Worm (Caenorhabditis elegans) whole organism, L1 larva: ENCODE measurements around the gene C44B11.1.

ENCODE experiments used
- C04F5.9 ChIP-seq: sonication (generic microtip); optimal IDR thresholded peaks from 2 replicates; lab custom pipeline; 2016; ENCODE audit warnings: missing genetic modification characterization, missing compliant biosample characterization
- C34B4.2 ChIP-seq: sonication (generic microtip); optimal IDR thresholded peaks from 2 replicates; lab custom pipeline; 2017; ENCODE audit warnings: mild to moderate bottlenecking, missing genetic modification characterization, missing compliant biosample characterization
- F16B12.6 ChIP-seq: fragments of 150-350 bp; optimal IDR thresholded peaks from 2 replicates; lab custom pipeline; 2014; ENCODE audit warnings: missing biosample characterization, missing genetic modification characterization
- Y116A8C.19 ChIP-seq: sonication (generic microtip); optimal IDR thresholded peaks from 2 replicates; lab custom pipeline; 2016; ENCODE audit warnings: missing compliant biosample characterization, missing genetic modification characterization, borderline replicate concordance
- aha-1 ChIP-seq: fragments of 150-350 bp; optimal IDR thresholded peaks from 2 replicates; lab custom pipeline; 2014; ENCODE audit warnings: missing biosample characterization, missing genetic modification characterization
- alr-1 ChIP-seq: fragments of 200-800 bp; sonication (Bioruptor generic); optimal IDR thresholded peaks from 2 replicates; lab custom pipeline; 2018; ENCODE audit warnings: borderline replicate concordance, mild to moderate bottlenecking, missing genetic modification characterization, missing compliant biosample characterization
- aly-2 ChIP-seq: fragments of 150-350 bp; optimal IDR thresholded peaks from 2 replicates; lab custom pipeline; 2014; ENCODE audit warnings: missing biosample characterization, missing genetic modification characterization
- ama-1 ChIP-seq: fragments of 150-350 bp; optimal IDR thresholded peaks from 2 replicates; lab custom pipeline; 2014
- blmp-1 ChIP-seq: fragments of 150-350 bp; optimal IDR thresholded peaks from 2 replicates; lab custom pipeline; 2014; ENCODE audit warnings: missing biosample characterization, missing genetic modification characterization
- ceh-63 ChIP-seq: fragments of 200-800 bp; sonication (Bioruptor generic); optimal IDR thresholded peaks from 2 replicates; lab custom pipeline; 2018; ENCODE audit warnings: mild to moderate bottlenecking, missing genetic modification characterization, missing compliant biosample characterization
- ceh-8 ChIP-seq: fragments of 200-800 bp; sonication (Bioruptor generic); optimal IDR thresholded peaks from 2 replicates; lab custom pipeline; 2018; ENCODE audit warnings: mild to moderate bottlenecking, missing genetic modification characterization, moderate library complexity, missing compliant biosample characterization
- ceh-82 ChIP-seq, 3 experiments: fragments of 150-350 bp in 1 of 3; sonication (generic microtip) in 2 of 3; optimal IDR thresholded peaks; 2 replicates each; lab custom pipeline; 2014 to 2017; ENCODE audit warnings: missing biosample characterization in 3 of 3, missing genetic modification characterization in 3 of 3
- ceh-88 ChIP-seq: fragments of 200-800 bp; sonication (Bioruptor generic); IDR thresholded peaks from 2 replicates; pipeline ENCODE4 v1.3.6; 2022; ENCODE audit warnings: missing genetic modification characterization, missing compliant biosample characterization
- ces-1 ChIP-seq: fragments of 150-350 bp; optimal IDR thresholded peaks from 2 replicates; lab custom pipeline; 2014; ENCODE audit warnings: missing biosample characterization, missing genetic modification reagents, missing genetic modification characterization
- dsc-1 ChIP-seq: sonication (generic microtip); optimal IDR thresholded peaks from 2 replicates; lab custom pipeline; 2016; ENCODE audit warnings: mild to moderate bottlenecking, missing genetic modification characterization, missing compliant biosample characterization
- efl-1 ChIP-seq, 4 experiments: fragments of 150-350 bp; optimal IDR thresholded peaks in 3 of 4; peaks in 1 of 4; 1 replicate in 1 of 4; 2 replicates in 3 of 4; lab custom pipeline; 2014; ENCODE audit warnings: missing biosample characterization in 2 of 4, missing genetic modification characterization in 2 of 4, missing genetic modification reagents in 2 of 4
- egl-13 ChIP-seq: sonication (generic microtip); optimal IDR thresholded peaks from 2 replicates; lab custom pipeline; 2016; ENCODE audit warnings: missing genotype, missing genetic modification reagents, missing genetic modification characterization, missing compliant biosample characterization
- elt-2 ChIP-seq: sonication (generic microtip); optimal IDR thresholded peaks from 2 replicates; lab custom pipeline; 2016; ENCODE audit warnings: missing genetic modification characterization, mild to moderate bottlenecking, inconsistent platforms, missing compliant biosample characterization, missing genetic modification reagents
- elt-3 ChIP-seq, 6 experiments: fragments of 150-350 bp in 1 of 6; sonication (generic microtip); optimal IDR thresholded peaks; 2 replicates each; lab custom pipeline; 2017 to 2018; ENCODE audit warnings: missing biosample characterization in 6 of 6, missing genetic modification characterization in 6 of 6, inconsistent platforms in 1 of 6
- ets-5 ChIP-seq: fragments of 200-800 bp; sonication (Bioruptor generic); IDR thresholded peaks from 2 replicates; pipeline ENCODE4 v1.3.6; 2022; ENCODE audit warnings: missing genetic modification characterization, missing compliant biosample characterization
- fkh-4 ChIP-seq: sonication (generic microtip); optimal IDR thresholded peaks from 2 replicates; lab custom pipeline; 2016; ENCODE audit warnings: missing compliant biosample characterization, missing genetic modification characterization, borderline replicate concordance
- fkh-8 ChIP-seq: sonication (generic microtip); optimal IDR thresholded peaks from 2 replicates; lab custom pipeline; 2016; ENCODE audit warnings: mild to moderate bottlenecking, missing genetic modification characterization, missing compliant biosample characterization
- grh-1 ChIP-seq: fragments of 200-800 bp; sonication (Bioruptor generic); IDR thresholded peaks from 2 replicates; pipeline ENCODE4 v1.3.6; 2022; ENCODE audit warnings: missing genetic modification reagents, missing genetic modification characterization, missing compliant biosample characterization
- hlh-17 ChIP-seq: fragments of 200-800 bp; sonication (Bioruptor generic); optimal IDR thresholded peaks from 2 replicates; lab custom pipeline; 2018; ENCODE audit warnings: missing genetic modification characterization, mild to moderate bottlenecking, missing compliant biosample characterization, moderate library complexity, borderline replicate concordance
- hlh-4 ChIP-seq: sonication (generic microtip); optimal IDR thresholded peaks from 2 replicates; lab custom pipeline; 2016; ENCODE audit warnings: mild to moderate bottlenecking, missing genetic modification characterization, missing compliant biosample characterization
- jun-1 ChIP-seq: fragments of 150-350 bp; optimal IDR thresholded peaks from 2 replicates; lab custom pipeline; 2014; ENCODE audit warnings: missing biosample characterization, missing genetic modification reagents, missing genetic modification characterization
- lin-35 ChIP-seq, 2 experiments: fragments of 150-350 bp; optimal IDR thresholded peaks; 2 replicates each; lab custom pipeline; 2014; ENCODE audit warnings: missing biosample characterization in 2 of 2, missing genetic modification characterization in 2 of 2, missing genetic modification reagents in 2 of 2
- lir-3 ChIP-seq: sonication (generic microtip); optimal IDR thresholded peaks from 2 replicates; lab custom pipeline; 2016; ENCODE audit warnings: mild to moderate bottlenecking, missing genetic modification characterization, moderate library complexity, missing compliant biosample characterization; ENCODE audit not compliant: poor library complexity
- lsy-2 ChIP-seq, 2 experiments: fragments of 150-350 bp; optimal IDR thresholded peaks; 2 replicates each; lab custom pipeline; 2014; ENCODE audit warnings: missing biosample characterization in 2 of 2, missing genetic modification characterization in 2 of 2
- mdl-1 ChIP-seq, 2 experiments: fragments of 150-350 bp; optimal IDR thresholded peaks; 2 replicates each; lab custom pipeline; 2014 to 2017; ENCODE audit warnings: missing biosample characterization in 2 of 2, missing genetic modification characterization in 2 of 2, inconsistent platforms in 1 of 2
- mef-2 ChIP-seq: fragments of 150-350 bp; optimal IDR thresholded peaks from 2 replicates; lab custom pipeline; 2014; ENCODE audit warnings: missing biosample characterization, missing genetic modification characterization
- mep-1 ChIP-seq: fragments of 150-350 bp; optimal IDR thresholded peaks from 2 replicates; lab custom pipeline; 2014; ENCODE audit warnings: missing biosample characterization, missing genetic modification characterization
- nhr-84 ChIP-seq: sonication (generic microtip); optimal IDR thresholded peaks from 2 replicates; lab custom pipeline; 2017; ENCODE audit warnings: missing biosample characterization, missing genetic modification characterization
- pax-3 ChIP-seq: fragments of 200-800 bp; sonication (Bioruptor generic); optimal IDR thresholded peaks from 2 replicates; lab custom pipeline; 2018; ENCODE audit warnings: mild to moderate bottlenecking, missing genetic modification characterization, moderate library complexity, missing compliant biosample characterization
- snpc-4 ChIP-seq: fragments of 150-350 bp; optimal IDR thresholded peaks from 2 replicates; lab custom pipeline; 2014; ENCODE audit warnings: missing biosample characterization, missing genetic modification characterization
- sptf-1 ChIP-seq: fragments of 150-350 bp; optimal IDR thresholded peaks from 2 replicates; lab custom pipeline; 2014; ENCODE audit warnings: missing biosample characterization, missing genetic modification characterization
- swsn-7 ChIP-seq: sonication (generic microtip); optimal IDR thresholded peaks from 2 replicates; lab custom pipeline; 2016; ENCODE audit warnings: missing genetic modification characterization, missing compliant biosample characterization
- tbx-2 ChIP-seq: sonication (generic microtip); optimal IDR thresholded peaks from 2 replicates; lab custom pipeline; 2016; ENCODE audit warnings: missing genetic modification characterization, missing compliant biosample characterization
- tlp-1 ChIP-seq: fragments of 150-350 bp; optimal IDR thresholded peaks from 2 replicates; lab custom pipeline; 2014; ENCODE audit warnings: missing biosample characterization, missing genetic modification characterization
- unc-130 ChIP-seq: fragments of 150-350 bp; optimal IDR thresholded peaks from 2 replicates; lab custom pipeline; 2017; ENCODE audit warnings: missing biosample characterization, missing genetic modification characterization, inconsistent platforms
- unc-30 ChIP-seq: sonication (generic microtip); optimal IDR thresholded peaks from 2 replicates; lab custom pipeline; 2017; ENCODE audit warnings: missing biosample characterization, missing genetic modification characterization
- vab-15 ChIP-seq: sonication (generic microtip); optimal IDR thresholded peaks from 2 replicates; lab custom pipeline; 2017; ENCODE audit warnings: missing genotype, mild to moderate bottlenecking, missing genetic modification characterization, missing compliant biosample characterization
- xbp-1 ChIP-seq: sonication (generic microtip); optimal IDR thresholded peaks from 2 replicates; lab custom pipeline; 2016; ENCODE audit warnings: missing genetic modification characterization, missing compliant biosample characterization
- zag-1 ChIP-seq: fragments of 150-350 bp; optimal IDR thresholded peaks from 2 replicates; lab custom pipeline; 2014; ENCODE audit warnings: missing biosample characterization, missing genetic modification characterization

C44B11.1 gene

DNA sequence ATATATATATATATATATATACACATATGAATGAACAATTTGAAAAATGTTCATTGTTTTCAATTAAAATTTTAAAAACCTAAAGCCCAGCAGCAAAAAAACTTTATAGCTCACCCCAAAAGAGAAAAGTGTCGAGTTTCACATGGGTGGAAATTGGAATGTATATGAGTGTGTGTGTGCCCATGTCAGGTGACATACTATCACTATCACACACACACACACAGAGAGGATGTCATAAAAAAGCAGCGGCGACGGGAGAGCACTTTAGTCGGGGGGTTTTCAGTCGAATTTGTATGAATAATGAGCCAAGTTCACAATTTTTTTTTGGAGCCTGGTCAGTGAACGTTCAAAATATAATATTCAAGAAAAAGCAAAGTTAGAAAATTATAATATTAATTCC, 35.1 kb upstream of the C44B11.1 start:
- TF ChIP-seq hlh-17 (no peak), mef-2 (tag; lab: Kevin White, UChicago) (no peak), unc-130 (tag; lab: Kevin White, UChicago) (no peak), pax-3 (no peak), vab-15 (tag; lab: Kevin White, UChicago) (no peak), jun-1 (no peak), lir-3 (tag; lab: Kevin White, UChicago) (no peak), Y116A8C.19 (no peak), nhr-84 (tag; lab: Kevin White, UChicago) (no peak), ama-1 (lab: Kevin White, UChicago) (no peak), fkh-8 (tag; lab: Kevin White, UChicago) (peak; percentile 59), hlh-4 (no peak), fkh-4 (no peak), efl-1 (optimal IDR thresholded peaks at IDR 0.05; lab: Kevin White, UChicago) (no peak), efl-1 (GFP tag; optimal IDR thresholded peaks at IDR 0.05 in 1 of 2; lab: Kevin White, UChicago) (peak in 1 of 2 experiments; percentile 3), tbx-2 (tag; lab: Kevin White, UChicago) (no peak), blmp-1 (tag; lab: Kevin White, UChicago) (no peak), elt-2 (tag; lab: Kevin White, UChicago) (peak; percentile 53), unc-30 (no peak), mep-1 (tag; lab: Kevin White, UChicago) (no peak), aha-1 (tag; lab: Kevin White, UChicago) (no peak), aly-2 (tag; lab: Kevin White, UChicago) (no peak), lsy-2 (tag; optimal IDR thresholded peaks at IDR 0.05; lab: Kevin White, UChicago) (no peak), xbp-1 (tag; lab: Kevin White, UChicago) (no peak), lin-35 (GFP tag; optimal IDR thresholded peaks at IDR 0.05; lab: Kevin White, UChicago) (peak in 1 of 2 experiments; percentile 18)

DNA sequence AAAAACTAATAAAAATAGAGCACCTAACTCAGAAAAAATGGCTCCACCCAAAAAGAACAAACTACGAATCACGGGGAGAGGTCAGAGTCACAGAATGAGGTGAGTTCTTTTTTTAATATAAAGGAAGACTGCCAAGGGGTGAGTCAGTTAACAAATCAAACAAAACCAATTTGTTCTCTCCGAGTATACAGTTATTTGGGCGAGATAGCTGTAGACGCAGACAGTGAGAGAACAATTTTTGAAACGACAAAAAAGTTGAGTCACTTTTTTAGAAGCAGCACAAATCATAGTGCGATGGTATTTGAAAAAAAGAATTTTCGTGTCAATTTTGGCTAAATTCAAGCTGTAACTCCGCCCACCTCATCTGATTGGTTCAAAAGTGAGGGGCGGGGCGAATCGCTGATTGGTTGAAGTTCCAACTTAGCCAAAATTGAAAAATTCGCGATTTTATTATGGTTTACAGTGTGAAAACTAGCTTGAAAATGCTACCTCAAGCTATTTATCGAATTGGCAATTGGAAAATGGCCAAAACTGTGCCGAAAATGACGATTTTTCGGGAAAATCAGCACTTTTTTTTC, 30.8 kb upstream of the C44B11.1 start:
- TF ChIP-seq alr-1 (tag; lab: Kevin White, UChicago) (no peak), ceh-63 (GFP tag; lab: Kevin White, UChicago) (no peak), elt-2 (tag; lab: Kevin White, UChicago) (no peak), swsn-7 (tag; lab: Kevin White, UChicago) (no peak), jun-1 (no peak), sptf-1 (no peak), ceh-82 (tag; optimal IDR thresholded peaks at IDR 0.05; lab: Kevin White, UChicago) (no peak), ceh-88 (GFP tag; lab: Robert Waterston, UW) (no peak)

DNA sequence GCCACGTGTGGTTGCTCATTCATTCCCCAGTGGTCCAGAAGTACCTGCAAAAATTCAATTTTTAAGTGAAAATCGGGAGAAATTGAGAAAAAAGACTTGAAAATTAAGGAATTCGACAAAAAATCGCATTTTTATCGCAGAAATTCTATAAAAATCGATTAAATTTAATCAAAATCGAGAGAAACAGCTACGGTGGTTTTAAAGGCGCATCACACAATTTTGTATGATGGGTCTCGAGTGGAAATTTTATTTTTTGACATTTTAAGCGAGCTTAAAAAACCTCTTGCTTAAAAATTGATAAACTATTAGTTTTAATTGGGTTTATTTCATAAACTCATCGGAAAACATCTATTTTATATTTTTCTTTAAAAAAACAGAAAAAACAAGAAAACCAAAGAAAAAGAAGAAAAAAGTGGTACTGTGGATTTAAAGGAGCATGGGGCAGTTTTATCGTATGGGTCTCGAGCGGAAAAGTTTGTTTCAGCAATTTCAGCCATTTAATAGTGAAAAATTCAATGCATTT, 27.9 kb upstream of the C44B11.1 start, which contains the start of gene nipa-1:
Gene nipa-1 (minus strand): TSS at position 51 of the 523 bp plus-strand sequence.
- TF ChIP-seq grh-1 (GFP tag; lab: Robert Waterston, UW) (no peak), ets-5 (GFP tag; lab: Robert Waterston, UW) (no peak), egl-13 (no peak), efl-1 (optimal IDR thresholded peaks at IDR 0.05; lab: Kevin White, UChicago) (no peak), efl-1 (GFP tag; optimal IDR thresholded peaks at IDR 0.05 in 1 of 2; lab: Kevin White, UChicago) (no peak), elt-3 (tag; optimal IDR thresholded peaks at IDR 0.05; lab: Kevin White, UChicago) (no peak), tlp-1 (tag; lab: Kevin White, UChicago) (no peak), ces-1 (GFP tag; lab: Kevin White, UChicago) (no peak), ceh-8 (GFP tag; lab: Kevin White, UChicago) (no peak), snpc-4 (tag; lab: Kevin White, UChicago) (no peak), F16B12.6 (tag; lab: Kevin White, UChicago) (no peak), zag-1 (tag; lab: Kevin White, UChicago) (no peak), C34B4.2 (tag; lab: Kevin White, UChicago) (no peak), aly-2 (tag; lab: Kevin White, UChicago) (no peak), lsy-2 (tag; optimal IDR thresholded peaks at IDR 0.05; lab: Kevin White, UChicago) (no peak), mdl-1 (tag; optimal IDR thresholded peaks at IDR 0.05; lab: Kevin White, UChicago) (no peak), C04F5.9 (tag; lab: Kevin White, UChicago) (no peak), dsc-1 (no peak), tbx-2 (tag; lab: Kevin White, UChicago) (no peak)
